Worm (Caenorhabditis elegans): Measurements from ENCODE around the gene Y53G8B.1.

DNA sequence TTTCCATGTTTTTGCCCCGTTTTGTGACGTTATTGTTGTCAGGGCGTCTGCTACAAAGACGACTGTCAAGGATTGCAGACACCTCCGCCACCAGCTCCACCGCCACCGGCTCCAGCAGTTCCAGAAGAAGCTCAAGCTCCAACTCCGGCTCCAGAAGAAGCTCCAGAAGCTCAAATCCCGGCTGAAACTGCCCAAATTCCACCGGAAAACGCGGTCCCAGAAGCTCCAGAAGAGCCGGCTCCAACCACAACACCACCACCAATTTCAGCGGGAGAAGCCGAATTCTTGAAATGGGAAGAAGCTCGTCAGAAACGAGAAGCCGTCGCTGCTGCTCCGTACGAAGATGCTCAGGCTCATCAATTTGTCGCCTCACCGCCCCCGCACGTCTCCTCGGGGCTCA lies 47.7 kb downstream of the Y53G8B.1 start:
- TF ChIP-seq him-1 (tag; optimal IDR thresholded peaks at IDR 0.05), result no peak
- no peak for TF ChIP-seq dao-5 (tag; optimal IDR thresholded peaks at IDR 0.05)
- TF ChIP-seq W03F9.2 (tag; optimal IDR thresholded peaks at IDR 0.05), result no peak
